Worm (Caenorhabditis elegans): ENCODE data around the gene C03B1.5.

Gene C03B1.5

ce11 chrX:6347013-6347412 is 8.4 kb upstream of the C03B1.5 start, which contains the start of gene C03B1.9:
Gene C03B1.9, minus strand, starts transcription at chrX:6347113.
- no peak for TF ChIP-seq unc-62 (GFP tag; optimal IDR thresholded peaks at IDR 0.05)

ce11 chrX:6350016-6350415 is 5.4 kb upstream of the C03B1.5 start, which contains the start of gene C03B1.6:
Gene C03B1.6, plus strand, starts transcription at chrX:6350316.
- TF ChIP-seq unc-62 (GFP tag; optimal IDR thresholded peaks at IDR 0.05): no peak

ce11 chrX:6353763-6354162 is 1.6 kb upstream of the C03B1.5 start:
- TF ChIP-seq unc-62 (GFP tag; optimal IDR thresholded peaks at IDR 0.05): no peak

ce11 chrX:6357772-6358171 is 2.4 kb downstream of the C03B1.5 start, which contains the start of gene C03B1.10:
Gene C03B1.10, minus strand, starts transcription at chrX:6357872.
- TF ChIP-seq unc-62 (GFP tag; optimal IDR thresholded peaks at IDR 0.05): no peak

- TF ChIP-seq unc-62 (GFP tag; optimal IDR thresholded peaks at IDR 0.05): no peak
Observed at ce11 chrX:6360077-6360476, 4.7 kb downstream of the C03B1.5 start.

ce11 chrX:6360658-6361057 is 5.3 kb downstream of the C03B1.5 start, which contains the start of gene C03B1.14:
Gene C03B1.14, minus strand, starts transcription at chrX:6360758.
- no peak for TF ChIP-seq unc-62 (GFP tag; optimal IDR thresholded peaks at IDR 0.05)

- no peak for TF ChIP-seq unc-62 (GFP tag; optimal IDR thresholded peaks at IDR 0.05)
Observed at ce11 chrX:6364196-6364595, 8.8 kb downstream of the C03B1.5 start, which contains the start of gene C03B1.4. Gene C03B1.4, plus strand, starts transcription at chrX:6364496.

- TF ChIP-seq unc-62 (GFP tag; optimal IDR thresholded peaks at IDR 0.05): no peak
Observed at ce11 chrX:6365715-6366114, 10.3 kb downstream of the C03B1.5 start, which contains the start of gene C03B1.3. Gene C03B1.3, plus strand, starts transcription at chrX:6366015.

ce11 chrX:6369717-6370116 is 14.3 kb downstream of the C03B1.5 start, which contains the start of gene C03B1.2:
Gene C03B1.2, plus strand, starts transcription at chrX:6370017.
- no peak for TF ChIP-seq unc-62 (GFP tag; optimal IDR thresholded peaks at IDR 0.05)

ce11 chrX:6371192-6372116 is 16.1 kb downstream of the C03B1.5 start:
- no peak for TF ChIP-seq unc-62 (GFP tag; optimal IDR thresholded peaks at IDR 0.05)

- no peak for TF ChIP-seq unc-62 (GFP tag; optimal IDR thresholded peaks at IDR 0.05)
Observed at ce11 chrX:6373348-6373747, 18.0 kb downstream of the C03B1.5 start, which contains the start of gene C03B1.17. Gene C03B1.17, plus strand, starts transcription at chrX:6373648.

ce11 chrX:6374451-6374850 is 19.1 kb downstream of the C03B1.5 start, which contains the start of gene C03B1.1:
Gene C03B1.1, plus strand, starts transcription at chrX:6374751.
- TF ChIP-seq unc-62 (GFP tag; optimal IDR thresholded peaks at IDR 0.05): no peak

- TF ChIP-seq unc-62 (GFP tag; optimal IDR thresholded peaks at IDR 0.05): no peak
Observed at ce11 chrX:6377634-6378288, 22.4 kb downstream of the C03B1.5 start, which contains the start of gene lmp-1. Gene lmp-1, minus strand, starts transcription at chrX:6377684.

ce11 chrX:6378363-6378762 is 23.0 kb downstream of the C03B1.5 start:
- no peak for TF ChIP-seq unc-62 (GFP tag; optimal IDR thresholded peaks at IDR 0.05)

- no peak for TF ChIP-seq unc-62 (GFP tag; optimal IDR thresholded peaks at IDR 0.05)
Observed at ce11 chrX:6382930-6383329, 27.5 kb downstream of the C03B1.5 start.

- TF ChIP-seq unc-62 (GFP tag; optimal IDR thresholded peaks at IDR 0.05): no peak
Observed at ce11 chrX:6384537-6384936, 29.2 kb downstream of the C03B1.5 start.

Measured in whole organism, dauer.